Worm (Caenorhabditis elegans): Measurements from ENCODE around the gene che-12.
A peak's percentile ranks its signal among the peaks of the same experiment; 100 is the strongest.

- no peak for TF ChIP-seq ceh-40 (GFP tag; IDR thresholded peaks at IDR 0.05)
- no peak for TF ChIP-seq zim-3 (tag; optimal IDR thresholded peaks at IDR 0.05)
- no peak for TF ChIP-seq F37B4.10 (GFP tag; IDR thresholded peaks at IDR 0.05)
- no peak for TF ChIP-seq snpc-4 (GFP tag; optimal IDR thresholded peaks at IDR 0.05)
- peak in 1 of 4 experiments; percentile 8 for TF ChIP-seq snpc-4 (tag; optimal IDR thresholded peaks at IDR 0.05)
- TF ChIP-seq unc-130 (GFP tag; optimal IDR thresholded peaks at IDR 0.05) = no peak
- no peak for TF ChIP-seq D2030.7 (GFP tag; IDR thresholded peaks at IDR 0.05)
- TF ChIP-seq B0336.3 (GFP tag; IDR thresholded peaks at IDR 0.05) = no peak
- TF ChIP-seq rec-8 (tag; optimal IDR thresholded peaks at IDR 0.05) = no peak
- no peak for TF ChIP-seq dox-1 (GFP tag; IDR thresholded peaks at IDR 0.05)
- no peak for TF ChIP-seq attf-3 (GFP tag; conservative IDR thresholded peaks at IDR 0.05)
- TF ChIP-seq B0019.2 (GFP tag; conservative IDR thresholded peaks at IDR 0.05) = no peak
- TF ChIP-seq F57A8.1 (GFP tag; optimal IDR thresholded peaks at IDR 0.05) = no peak
- no peak for TF ChIP-seq F22D6.2 (tag; optimal IDR thresholded peaks at IDR 0.05)
Observed at ce11 chrV:10255005-10255472, 52.1 kb downstream of the che-12 start, which contains the start of gene rop-1.

Measured in whole organism, young adult.